Fruit fly (Drosophila melanogaster): ENCODE results near the gene CG33673.

The CG33673 gene

DNA sequence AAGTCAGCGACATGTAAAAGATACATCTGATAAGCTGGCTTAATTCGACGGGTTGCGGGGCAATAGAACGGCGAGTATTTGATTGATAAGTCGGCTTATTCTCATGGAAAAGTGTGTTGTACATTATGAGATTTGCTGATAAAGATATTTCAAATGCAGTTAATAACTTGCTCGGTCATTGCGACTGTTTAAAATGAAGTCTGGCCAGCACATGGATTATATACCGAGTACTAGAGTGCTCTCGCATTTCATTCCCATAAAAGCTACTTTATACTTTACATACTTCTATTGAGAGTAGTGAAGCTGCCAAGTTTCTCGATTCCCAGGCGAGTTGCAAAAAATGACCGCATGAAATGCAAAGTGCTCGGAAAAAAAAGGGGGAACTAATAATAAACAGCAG, 21.3 kb upstream of the CG33673 start:
- TF ChIP-seq CG4496 (GFP tag; IDR thresholded peaks at IDR 0.05) (no peak), CG9948 (tag; optimal IDR thresholded peaks at IDR 0.05) (no peak), CG8301 (tag; optimal IDR thresholded peaks at IDR 0.05) (no peak)

DNA sequence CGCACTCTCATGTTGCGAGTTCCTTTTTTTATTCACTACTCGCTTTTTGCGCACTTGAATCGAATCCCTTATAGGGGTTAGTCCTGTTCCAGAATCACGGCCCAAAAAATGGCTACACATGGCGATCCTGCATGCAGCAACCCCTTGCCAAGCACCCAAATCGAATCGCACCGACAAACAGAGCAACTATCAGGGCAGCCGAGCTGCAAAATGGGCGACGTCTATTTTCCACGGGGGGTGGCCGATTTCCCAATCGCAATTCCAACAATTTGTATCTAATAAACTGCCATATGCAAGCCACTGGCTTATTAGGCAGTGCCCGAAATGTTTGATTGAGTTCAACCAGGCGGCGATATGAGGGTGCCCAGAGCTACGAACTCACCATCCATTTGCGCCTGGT, 20.8 kb upstream of the CG33673 start:
- TF ChIP-seq gl (tag; optimal IDR thresholded peaks at IDR 0.05) (no peak), CG17806 (tag; optimal IDR thresholded peaks at IDR 0.05) (no peak), CG13204 (GFP tag; optimal IDR thresholded peaks at IDR 0.05) (no peak), EcR (GFP tag; optimal IDR thresholded peaks at IDR 0.05) (no peak), CG34367 (tag; optimal IDR thresholded peaks at IDR 0.05) (no peak), CG32121 (GFP tag; IDR thresholded peaks at IDR 0.05) (no peak), fd96Ca (GFP tag; IDR thresholded peaks at IDR 0.05) (no peak), Snoo (tag; optimal IDR thresholded peaks at IDR 0.05) (no peak), CG8301 (tag; optimal IDR thresholded peaks at IDR 0.05) (no peak), D1 (tag; optimal IDR thresholded peaks at IDR 0.05) (no peak), CG14655 (GFP tag; optimal IDR thresholded peaks at IDR 0.05) (no peak), CG12605 (GFP tag; IDR thresholded peaks at IDR 0.05) (no peak), CG4496 (GFP tag; IDR thresholded peaks at IDR 0.05) (no peak), Ets98B (GFP tag; IDR thresholded peaks at IDR 0.05) (no peak)

- no peak for TF ChIP-seq Ets98B (GFP tag; IDR thresholded peaks at IDR 0.05)
- TF ChIP-seq CG8301 (tag; optimal IDR thresholded peaks at IDR 0.05), result no peak
- TF ChIP-seq CG32121 (GFP tag; IDR thresholded peaks at IDR 0.05), result no peak
- TF ChIP-seq CG34367 (tag; optimal IDR thresholded peaks at IDR 0.05), result no peak
These were observed 15.5 kb upstream of the CG33673 start for dm6 chr2L:1961932-1962496.

- TF ChIP-seq CG4496 (GFP tag; IDR thresholded peaks at IDR 0.05) (no peak), CG8159 (tag; optimal IDR thresholded peaks at IDR 0.05) (peak; percentile 11), D1 (tag; optimal IDR thresholded peaks at IDR 0.05) (no peak), EcR (GFP tag; optimal IDR thresholded peaks at IDR 0.05) (no peak)
These were observed 13.5 kb upstream of the CG33673 start for dm6 chr2L:1960056-1960455.

DNA sequence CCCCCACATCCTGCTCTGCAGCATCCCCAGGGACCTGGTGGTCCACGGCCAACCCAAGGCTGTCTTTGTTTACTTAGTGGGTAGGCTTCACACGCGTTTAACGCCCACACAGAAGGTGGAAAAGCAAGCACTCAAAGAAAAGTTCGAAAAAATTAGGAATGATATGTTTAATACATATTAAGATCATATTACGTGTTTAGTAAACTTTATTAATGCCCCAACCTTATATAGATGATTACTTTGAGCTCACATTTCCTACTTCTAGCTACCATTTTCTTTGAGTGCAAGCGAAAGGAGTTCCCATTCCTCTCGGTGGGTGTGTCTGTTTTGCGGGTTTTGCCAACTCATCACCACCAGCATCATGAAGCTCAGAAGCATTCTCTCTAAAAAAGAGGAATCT, 12.9 kb upstream of the CG33673 start:
- no peak for TF ChIP-seq CG34367 (tag; optimal IDR thresholded peaks at IDR 0.05)
- TF ChIP-seq rn (GFP tag; IDR thresholded peaks at IDR 0.05), result no peak
- TF ChIP-seq CG8159 (tag; optimal IDR thresholded peaks at IDR 0.05), result peak; percentile 18
- no peak for TF ChIP-seq CG17806 (tag; optimal IDR thresholded peaks at IDR 0.05)
- no peak for TF ChIP-seq CG14655 (GFP tag; optimal IDR thresholded peaks at IDR 0.05)
- TF ChIP-seq CG13204 (GFP tag; optimal IDR thresholded peaks at IDR 0.05), result no peak
- peak; percentile 9 for TF ChIP-seq CG15710 (tag; optimal IDR thresholded peaks at IDR 0.05)
- TF ChIP-seq Pif1A (GFP tag; optimal IDR thresholded peaks at IDR 0.05), result no peak
- TF ChIP-seq CG10348 (GFP tag; IDR thresholded peaks at IDR 0.05), result no peak
- no peak for TF ChIP-seq fd96Ca (GFP tag; IDR thresholded peaks at IDR 0.05)
- TF ChIP-seq Pif1B (GFP tag; optimal IDR thresholded peaks at IDR 0.05), result no peak
- no peak for TF ChIP-seq gl (tag; optimal IDR thresholded peaks at IDR 0.05)
- TF ChIP-seq CG8301 (tag; optimal IDR thresholded peaks at IDR 0.05), result no peak

DNA sequence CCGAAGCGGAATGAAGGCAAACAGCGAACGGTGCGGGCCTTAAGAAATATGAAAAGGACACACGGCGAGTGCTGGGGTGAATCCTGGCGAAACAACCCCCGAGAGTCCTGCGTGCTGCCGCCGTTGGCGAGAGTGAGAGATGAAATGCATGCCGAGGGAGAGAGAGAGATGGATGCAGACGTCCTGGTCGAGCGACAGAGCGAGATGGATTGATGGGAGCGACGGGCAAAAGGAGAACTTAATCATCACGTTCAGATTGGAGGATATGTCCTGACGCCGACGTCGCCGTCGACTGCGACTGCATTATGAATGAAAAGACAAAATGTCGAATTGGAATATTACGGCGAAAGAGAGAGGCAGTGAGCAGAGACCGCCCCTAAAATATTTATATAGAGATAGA, 8.0 kb upstream of the CG33673 start:
- TF ChIP-seq Pif1B (GFP tag; optimal IDR thresholded peaks at IDR 0.05) (no peak), CG8159 (tag; optimal IDR thresholded peaks at IDR 0.05) (no peak), D1 (tag; optimal IDR thresholded peaks at IDR 0.05) (no peak), rn (GFP tag; IDR thresholded peaks at IDR 0.05) (no peak), CG12605 (GFP tag; IDR thresholded peaks at IDR 0.05) (no peak), Ets98B (GFP tag; IDR thresholded peaks at IDR 0.05) (no peak), CG14655 (GFP tag; optimal IDR thresholded peaks at IDR 0.05) (no peak), gl (tag; optimal IDR thresholded peaks at IDR 0.05) (no peak), CG8301 (tag; optimal IDR thresholded peaks at IDR 0.05) (no peak), CG17806 (tag; optimal IDR thresholded peaks at IDR 0.05) (no peak), CG13204 (GFP tag; optimal IDR thresholded peaks at IDR 0.05) (no peak), Pif1A (GFP tag; optimal IDR thresholded peaks at IDR 0.05) (no peak)

- TF ChIP-seq CG17806 (tag; optimal IDR thresholded peaks at IDR 0.05) (no peak), CG4496 (GFP tag; IDR thresholded peaks at IDR 0.05) (no peak), gl (tag; optimal IDR thresholded peaks at IDR 0.05) (no peak), D1 (tag; optimal IDR thresholded peaks at IDR 0.05) (no peak), CG8301 (tag; optimal IDR thresholded peaks at IDR 0.05) (no peak), fd96Ca (GFP tag; IDR thresholded peaks at IDR 0.05) (no peak), Snoo (tag; optimal IDR thresholded peaks at IDR 0.05) (no peak), CG10348 (GFP tag; IDR thresholded peaks at IDR 0.05) (no peak), CG15710 (tag; optimal IDR thresholded peaks at IDR 0.05) (no peak), CG13204 (GFP tag; optimal IDR thresholded peaks at IDR 0.05) (no peak), Pif1B (GFP tag; optimal IDR thresholded peaks at IDR 0.05) (no peak), CG34367 (tag; optimal IDR thresholded peaks at IDR 0.05) (no peak), Pif1A (GFP tag; optimal IDR thresholded peaks at IDR 0.05) (no peak), CG14655 (GFP tag; optimal IDR thresholded peaks at IDR 0.05) (no peak), EcR (GFP tag; optimal IDR thresholded peaks at IDR 0.05) (no peak)
These were observed 1.4 kb upstream of the CG33673 start for dm6 chr2L:1947959-1948358.

Measured in whole organism, pupa.